Worm (Caenorhabditis elegans) whole organism, late embryonic: ENCODE data around the gene isp-1.

Source experiments
- C08G9.2 ChIP-seq: sonication (generic microtip); optimal IDR thresholded peaks from 2 replicates; lab custom pipeline; 2016; ENCODE audit warnings: mild to moderate bottlenecking, missing genetic modification characterization, moderate library complexity, missing compliant biosample characterization
- Y22D7AL.16 ChIP-seq: sonication (generic microtip); optimal IDR thresholded peaks from 2 replicates; lab custom pipeline; 2016; ENCODE audit warnings: missing genetic modification characterization, missing compliant biosample characterization
- ceh-18 ChIP-seq: sonication (generic microtip); optimal IDR thresholded peaks from 2 replicates; lab custom pipeline; 2016; ENCODE audit warnings: missing genetic modification characterization, missing compliant biosample characterization
- ceh-2 ChIP-seq: sonication (generic microtip); optimal IDR thresholded peaks from 2 replicates; lab custom pipeline; 2016; ENCODE audit warnings: missing genotype, missing genetic modification characterization, missing compliant biosample characterization
- ceh-22 ChIP-seq: sonication (generic microtip); optimal IDR thresholded peaks from 2 replicates; lab custom pipeline; 2017; ENCODE audit warnings: missing biosample characterization, missing genetic modification characterization
- ceh-30 ChIP-seq: fragments of 150-350 bp; optimal IDR thresholded peaks from 2 replicates; lab custom pipeline; 2014; ENCODE audit warnings: missing biosample characterization, missing genetic modification characterization
- ceh-45 ChIP-seq: fragments of 200-800 bp; sonication (Bioruptor generic); IDR thresholded peaks from 2 replicates; pipeline ENCODE4 v1.3.6; 2022; ENCODE audit warnings: missing genetic modification reagents, missing genetic modification characterization, missing compliant biosample characterization
- ceh-9 ChIP-seq: sonication (generic microtip); optimal IDR thresholded peaks from 2 replicates; lab custom pipeline; 2016; ENCODE audit warnings: mild to moderate bottlenecking, missing genetic modification characterization, inconsistent platforms, missing compliant biosample characterization
- dmd-4 ChIP-seq: sonication (generic microtip); optimal IDR thresholded peaks from 2 replicates; lab custom pipeline; 2016; ENCODE audit warnings: borderline replicate concordance, missing genetic modification characterization, missing compliant biosample characterization
- ets-4 ChIP-seq: sonication (generic microtip); optimal IDR thresholded peaks from 2 replicates; lab custom pipeline; 2016; ENCODE audit warnings: missing genetic modification characterization, missing compliant biosample characterization
- gmeb-2 ChIP-seq: sonication (generic microtip); optimal IDR thresholded peaks from 2 replicates; lab custom pipeline; 2016; ENCODE audit warnings: missing genetic modification characterization, inconsistent platforms, missing compliant biosample characterization
- hlh-15 ChIP-seq: sonication (generic microtip); optimal IDR thresholded peaks from 2 replicates; lab custom pipeline; 2016; ENCODE audit warnings: missing genetic modification characterization, missing compliant biosample characterization
- hlh-6 ChIP-seq: sonication (generic microtip); optimal IDR thresholded peaks from 2 replicates; lab custom pipeline; 2016; ENCODE audit warnings: missing genotype, missing genetic modification characterization, missing compliant biosample characterization
- lin-11 ChIP-seq: fragments of 200-800 bp; sonication (Bioruptor generic); optimal IDR thresholded peaks from 2 replicates; lab custom pipeline; 2018; ENCODE audit warnings: mild to moderate bottlenecking, missing genetic modification characterization, missing compliant biosample characterization
- mec-3 ChIP-seq: sonication (generic microtip); optimal IDR thresholded peaks from 2 replicates; lab custom pipeline; 2016; ENCODE audit warnings: borderline replicate concordance, missing genetic modification characterization, missing compliant biosample characterization
- nfya-1 ChIP-seq: sonication (generic microtip); optimal IDR thresholded peaks from 2 replicates; lab custom pipeline; 2017; ENCODE audit warnings: missing genetic modification characterization, mild to moderate bottlenecking, missing compliant biosample characterization, antibody characterized with exemption, moderate library complexity
- nhr-11 ChIP-seq: fragments of 150-350 bp; optimal IDR thresholded peaks from 2 replicates; lab custom pipeline; 2014; ENCODE audit warnings: missing biosample characterization, missing genetic modification characterization
- nhr-232 ChIP-seq: sonication (generic microtip); optimal IDR thresholded peaks from 2 replicates; lab custom pipeline; 2016; ENCODE audit warnings: missing genetic modification characterization, missing compliant biosample characterization
- pag-3 ChIP-seq: sonication (generic microtip); optimal IDR thresholded peaks from 2 replicates; lab custom pipeline; 2016; ENCODE audit warnings: missing compliant biosample characterization, missing genetic modification characterization, borderline replicate concordance
- pat-9 ChIP-seq: fragments of 200-800 bp; sonication (Bioruptor generic); optimal IDR thresholded peaks from 2 replicates; lab custom pipeline; 2018; ENCODE audit warnings: mild to moderate bottlenecking, missing genetic modification characterization, moderate library complexity, missing compliant biosample characterization
- pha-2 ChIP-seq: sonication (generic microtip); optimal IDR thresholded peaks from 2 replicates; lab custom pipeline; 2017; ENCODE audit warnings: mild to moderate bottlenecking, missing genetic modification characterization, missing compliant biosample characterization
- pha-4 ChIP-seq: fragments of 150-350 bp; optimal IDR thresholded peaks from 2 replicates; lab custom pipeline; 2018; ENCODE audit warnings: missing biosample characterization, missing genetic modification reagents, missing genetic modification characterization
- pqm-1 ChIP-seq: sonication (generic microtip); optimal IDR thresholded peaks from 2 replicates; lab custom pipeline; 2016; ENCODE audit warnings: missing genetic modification characterization, missing compliant biosample characterization
- pros-1 ChIP-seq: fragments of 150-350 bp; optimal IDR thresholded peaks from 2 replicates; lab custom pipeline; 2014; ENCODE audit warnings: missing biosample characterization, missing genetic modification reagents, missing genetic modification characterization
- rnt-1 ChIP-seq: sonication (generic microtip); optimal IDR thresholded peaks from 2 replicates; lab custom pipeline; 2016; ENCODE audit warnings: missing genetic modification characterization, missing compliant biosample characterization
- sdc-2 ChIP-seq: sonication (generic microtip); optimal IDR thresholded peaks from 2 replicates; lab custom pipeline; 2016; ENCODE audit warnings: missing genotype, missing genetic modification characterization, missing compliant biosample characterization
- sox-2 ChIP-seq: fragments of 200-800 bp; sonication (Bioruptor generic); IDR thresholded peaks from 2 replicates; pipeline ENCODE4 v1.3.6; 2022; ENCODE audit warnings: missing genetic modification reagents, missing genetic modification characterization, missing compliant biosample characterization
- sox-4 ChIP-seq: sonication (generic microtip); optimal IDR thresholded peaks from 2 replicates; lab custom pipeline; 2017; ENCODE audit warnings: mild to moderate bottlenecking, missing genetic modification characterization, inconsistent platforms, missing compliant biosample characterization
- ttx-3 ChIP-seq: sonication (generic microtip); optimal IDR thresholded peaks from 2 replicates; lab custom pipeline; 2016; ENCODE audit warnings: missing genetic modification reagents, missing genetic modification characterization, missing compliant biosample characterization
- unc-3 ChIP-seq, 2 experiments: fragments of 200-800 bp in 1 of 2; sonication (Bioruptor generic) in 1 of 2; sonication (generic microtip) in 1 of 2; conservative IDR thresholded peaks in 1 of 2; optimal IDR thresholded peaks in 1 of 2; 2 replicates each; pipeline versions ENCODE4 v1.3.6 to Lab custom; 2016 to 2022; ENCODE audit warnings: missing compliant biosample characterization in 2 of 2, missing genetic modification characterization in 2 of 2, missing genetic modification reagents in 1 of 2
- unc-86 ChIP-seq: sonication (generic microtip); optimal IDR thresholded peaks from 2 replicates; lab custom pipeline; 2016; ENCODE audit warnings: missing genetic modification characterization, missing compliant biosample characterization
- zip-5 ChIP-seq: sonication (generic microtip); optimal IDR thresholded peaks from 2 replicates; lab custom pipeline; 2016; ENCODE audit warnings: missing genetic modification characterization, missing compliant biosample characterization

Gene isp-1

DNA sequence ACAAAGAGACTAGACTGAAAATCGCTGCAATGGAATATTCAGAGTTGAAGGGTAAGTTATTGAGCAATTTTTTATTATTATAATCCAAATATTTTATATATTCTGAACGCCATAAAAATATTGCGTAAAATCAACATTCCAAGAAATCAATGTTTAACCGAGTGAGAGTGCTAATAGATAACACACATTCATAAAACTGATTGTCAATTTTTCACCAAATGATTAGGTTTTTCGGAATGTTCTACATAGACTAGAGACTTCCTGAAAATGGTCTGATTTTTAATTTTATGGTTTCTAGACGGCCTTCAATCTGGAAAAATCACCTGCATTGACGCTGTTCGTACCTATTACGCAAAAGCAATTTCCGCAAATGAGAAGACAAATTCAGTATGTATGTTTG is 16.8 kb upstream of the isp-1 start:
- TF ChIP-seq hlh-6 (tag; lab: Kevin White, UChicago): no peak
- no peak for TF ChIP-seq pha-2 (tag; lab: Kevin White, UChicago)
- TF ChIP-seq unc-86 (tag; lab: Kevin White, UChicago): no peak
- no peak for TF ChIP-seq pha-4 (tag; lab: Kevin White, UChicago)
- TF ChIP-seq pros-1 (tag; lab: Kevin White, UChicago): no peak

DNA sequence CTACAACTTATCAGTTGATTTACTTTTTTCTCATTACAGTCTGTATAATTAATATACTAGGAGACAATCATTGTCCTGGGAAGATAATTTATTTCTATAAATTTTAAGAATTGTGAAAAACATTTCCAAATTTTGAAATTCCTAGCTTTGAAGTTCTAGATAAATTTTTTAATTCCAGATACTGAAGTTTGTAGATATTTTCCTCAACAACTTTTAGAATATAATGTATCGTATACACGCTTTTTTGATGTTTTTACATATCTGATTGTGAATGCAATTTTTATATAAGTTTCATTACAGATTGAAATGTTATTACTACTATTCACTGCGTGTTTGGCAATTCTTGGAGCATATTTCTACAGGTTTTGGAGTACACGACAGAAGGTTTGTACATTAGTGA is 16.3 kb upstream of the isp-1 start, which contains the start of gene faah-2:
Gene faah-2 (plus strand): TSS at position 301 of the 400 bp plus-strand sequence.
- TF ChIP-seq ceh-45 (no peak), sox-2 (GFP tag; lab: Robert Waterston, UW) (no peak), mec-3 (tag; lab: Kevin White, UChicago) (no peak), ceh-22 (no peak), nhr-11 (tag; lab: Kevin White, UChicago) (no peak), rnt-1 (tag; lab: Kevin White, UChicago) (no peak), pqm-1 (tag; lab: Kevin White, UChicago) (no peak), ceh-2 (tag; lab: Kevin White, UChicago) (no peak), gmeb-2 (tag; lab: Kevin White, UChicago) (no peak), ttx-3 (tag; lab: Kevin White, UChicago) (no peak), dmd-4 (tag; lab: Kevin White, UChicago) (no peak), pha-2 (tag; lab: Kevin White, UChicago) (no peak), ceh-9 (tag; lab: Kevin White, UChicago) (no peak), unc-3 (GFP tag; conservative IDR thresholded peaks at IDR 0.05; lab: Robert Waterston, UW) (no peak), unc-3 (tag; optimal IDR thresholded peaks at IDR 0.05; lab: Kevin White, UChicago) (no peak), sdc-2 (tag; lab: Kevin White, UChicago) (no peak)

DNA sequence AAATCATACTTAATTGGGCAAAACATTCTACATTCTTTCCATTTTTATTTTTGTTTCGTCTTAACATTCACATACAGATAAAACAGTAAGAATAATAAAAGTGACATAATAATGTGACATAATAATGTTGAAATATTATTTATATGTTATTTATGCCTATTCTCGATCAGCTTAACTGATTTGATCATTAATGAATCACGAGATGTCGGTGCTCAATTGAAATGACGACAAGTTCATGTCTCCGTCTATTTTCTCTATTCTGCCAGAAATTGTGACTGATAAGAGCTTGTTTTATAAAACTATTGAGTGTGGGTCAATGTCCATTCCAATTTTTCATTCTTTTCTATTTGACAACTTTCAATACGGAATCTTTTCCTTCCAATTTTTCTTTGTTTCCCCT is 15.9 kb upstream of the isp-1 start:
- no peak for TF ChIP-seq pros-1 (tag; lab: Kevin White, UChicago)
- TF ChIP-seq ceh-2 (tag; lab: Kevin White, UChicago): no peak
- no peak for TF ChIP-seq gmeb-2 (tag; lab: Kevin White, UChicago)
- TF ChIP-seq ets-4 (tag; lab: Kevin White, UChicago): no peak
- no peak for TF ChIP-seq ceh-9 (tag; lab: Kevin White, UChicago)
- no peak for TF ChIP-seq nfya-1 (tag; lab: Kevin White, UChicago)
- TF ChIP-seq zip-5 (tag; lab: Kevin White, UChicago): no peak
- TF ChIP-seq sox-4 (tag; lab: Kevin White, UChicago): no peak
- no peak for TF ChIP-seq unc-86 (tag; lab: Kevin White, UChicago)
- no peak for TF ChIP-seq C08G9.2 (tag; lab: Kevin White, UChicago)
- TF ChIP-seq pag-3 (tag; lab: Kevin White, UChicago): no peak
- TF ChIP-seq unc-3 (GFP tag; conservative IDR thresholded peaks at IDR 0.05; lab: Robert Waterston, UW): no peak
- no peak for TF ChIP-seq unc-3 (tag; optimal IDR thresholded peaks at IDR 0.05; lab: Kevin White, UChicago)
- TF ChIP-seq hlh-15 (tag; lab: Kevin White, UChicago): no peak
- TF ChIP-seq ceh-30 (tag; lab: Kevin White, UChicago): no peak

DNA sequence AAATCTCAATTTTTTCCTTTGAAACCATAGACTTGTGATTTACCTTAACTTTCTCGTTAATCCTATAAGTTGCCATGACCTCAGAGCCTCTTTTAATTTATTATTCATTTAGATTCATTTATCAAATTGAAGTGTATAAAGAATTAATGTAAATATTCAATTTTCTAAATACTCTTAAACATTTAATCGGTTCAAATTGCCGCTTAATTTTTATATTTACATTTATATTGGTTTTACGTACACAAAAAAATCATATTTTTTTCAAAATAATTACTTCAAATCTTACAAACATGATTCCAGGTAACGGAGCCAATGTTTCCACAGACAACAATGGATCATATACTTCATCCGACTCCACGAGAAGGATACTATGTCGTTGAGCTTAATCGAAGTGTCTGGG is 12.6 kb upstream of the isp-1 start, which contains the start of gene pmk-1:
Gene pmk-1 (plus strand): TSS at position 301 of the 400 bp plus-strand sequence.
- TF ChIP-seq sox-4 (tag; lab: Kevin White, UChicago) (no peak), ceh-30 (tag; lab: Kevin White, UChicago) (no peak), Y22D7AL.16 (no peak), ceh-18 (tag; lab: Kevin White, UChicago) (no peak), unc-3 (GFP tag; conservative IDR thresholded peaks at IDR 0.05; lab: Robert Waterston, UW) (no peak), unc-3 (tag; optimal IDR thresholded peaks at IDR 0.05; lab: Kevin White, UChicago) (no peak), pha-4 (tag; lab: Kevin White, UChicago) (no peak), pat-9 (tag; lab: Kevin White, UChicago) (no peak), nhr-232 (no peak), ceh-22 (no peak), lin-11 (tag; lab: Kevin White, UChicago) (no peak)
